Worm (Caenorhabditis elegans): ENCODE data around the gene C06A6.4.

C06A6.4 gene

DNA sequence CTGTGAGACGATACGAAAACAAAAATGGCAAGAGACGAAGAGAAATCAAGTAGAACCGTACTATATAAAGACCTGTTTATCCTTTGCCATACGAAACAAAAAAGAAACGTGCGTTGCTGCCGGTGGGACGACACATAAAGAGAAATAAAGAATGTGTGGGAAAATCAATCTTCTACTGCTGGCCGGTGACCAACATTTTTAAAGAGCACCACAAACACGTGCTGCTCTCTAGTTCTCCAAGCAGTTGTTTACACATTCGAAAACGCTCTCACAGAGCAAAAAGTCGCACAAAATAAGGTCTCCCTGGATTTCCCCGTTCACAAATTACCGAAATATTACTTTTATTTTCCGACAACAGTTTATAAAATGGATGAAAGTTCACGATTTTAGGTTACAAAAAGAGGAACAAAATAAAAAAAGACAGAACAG lies 39.6 kb downstream of the C06A6.4 start, which contains the start of gene imp-3 (continued):
- TF ChIP-seq K12H6.12 (tag; optimal IDR thresholded peaks at IDR 0.05) (peak; percentile 51), athp-1 (tag; optimal IDR thresholded peaks at IDR 0.05) (peak; percentile 88), ztf-18 (tag; optimal IDR thresholded peaks at IDR 0.05) (peak; percentile 18), F33H1.4 (GFP tag; IDR thresholded peaks at IDR 0.05) (0 out of 2 replicates have a peak, but pooled peaks have one; percentile 38), B0336.3 (GFP tag; IDR thresholded peaks at IDR 0.05) (peak; percentile 80), cebp-1 (GFP tag; IDR thresholded peaks at IDR 0.05) (no peak), cebp-1 (tag; optimal IDR thresholded peaks at IDR 0.05) (peak; percentile 76), F22D6.2 (tag; optimal IDR thresholded peaks at IDR 0.05) (no peak), C06A6.2 (GFP tag; conservative IDR thresholded peaks at IDR 0.05) (no peak), C17E4.6 (GFP tag; IDR thresholded peaks at IDR 0.05) (peak; percentile 54; the same call in 1 of the 2 replicates), zim-3 (tag; optimal IDR thresholded peaks at IDR 0.05) (peak; percentile 66), egrh-3 (GFP tag; IDR thresholded peaks at IDR 0.05) (no peak), madf-8 (GFP tag; conservative IDR thresholded peaks at IDR 0.05) (0 out of 2 replicates have a peak, but pooled peaks have one; percentile 10), nfya-2 (GFP tag; IDR thresholded peaks at IDR 0.05) (no peak), bed-2 (GFP tag; IDR thresholded peaks at IDR 0.05) (no peak), attf-3 (GFP tag; conservative IDR thresholded peaks at IDR 0.05) (0 out of 2 replicates have a peak, but pooled peaks have one; percentile 27), die-1 (tag; optimal IDR thresholded peaks at IDR 0.05) (no peak), mes-4 (tag; optimal IDR thresholded peaks at IDR 0.05) (no peak), pbrm-1 (GFP tag; IDR thresholded peaks at IDR 0.05) (peak; percentile 62), tbp1 (GFP tag; optimal IDR thresholded peaks at IDR 0.05) (peak; percentile 60), lin-40 (tag; optimal IDR thresholded peaks at IDR 0.05) (peak; percentile 60), ceh-79 (tag; optimal IDR thresholded peaks at IDR 0.05) (peak; percentile 49), aptf-2 (GFP tag; conservative IDR thresholded peaks at IDR 0.05) (no peak), atf-7 (tag; optimal IDR thresholded peaks at IDR 0.05) (peak; percentile 79), repo-1 (tag; optimal IDR thresholded peaks at IDR 0.05) (peak; percentile 56), F23B12.7 (tag; optimal IDR thresholded peaks at IDR 0.05; ENCODE audit: insufficient read depth) (no peak), zfh-2 (GFP tag; conservative IDR thresholded peaks at IDR 0.05) (no peak), lsy-27 (tag; optimal IDR thresholded peaks at IDR 0.05; ENCODE audit: borderline replicate concordance, insufficient read depth) (no peak), snpc-3.4 (tag; optimal IDR thresholded peaks at IDR 0.05) (peak; percentile 22), B0261.1 (tag; optimal IDR thresholded peaks at IDR 0.05) (no peak), akir-1 (GFP tag; optimal IDR thresholded peaks at IDR 0.05) (no peak), attf-5 (GFP tag; optimal IDR thresholded peaks at IDR 0.05) (peak; percentile 74), D2030.7 (GFP tag; IDR thresholded peaks at IDR 0.05) (no peak), dox-1 (GFP tag; IDR thresholded peaks at IDR 0.05) (peak; percentile 68; the same call in 1 of the 2 replicates), F57A8.1 (GFP tag; optimal IDR thresholded peaks at IDR 0.05) (no peak), ceh-27 (GFP tag; optimal IDR thresholded peaks at IDR 0.05) (peak; percentile 7), efl-1 (GFP tag; optimal IDR thresholded peaks at IDR 0.05) (no peak), aptf-3 (GFP tag; IDR thresholded peaks at IDR 0.05) (peak; percentile 35; the same call in 1 of the 2 replicates), rec-8 (tag; optimal IDR thresholded peaks at IDR 0.05) (no peak), Y53G8AR.9 (GFP tag; conservative IDR thresholded peaks at IDR 0.05) (peak; percentile 95), ceh-40 (GFP tag; IDR thresholded peaks at IDR 0.05) (peak; percentile 76), snpc-1.3 (tag; optimal IDR thresholded peaks at IDR 0.05; ENCODE audit: insufficient read depth) (peak; percentile 11), F57C9.4 (tag; optimal IDR thresholded peaks at IDR 0.05) (peak; percentile 53), chd-7 (tag; optimal IDR thresholded peaks at IDR 0.05) (peak; percentile 75), ccch-3 (GFP tag; optimal IDR thresholded peaks at IDR 0.05) (no peak), ztf-3 (GFP tag; optimal IDR thresholded peaks at IDR 0.05) (no peak), Y67H2A.10 (GFP tag; conservative IDR thresholded peaks at IDR 0.05) (peak; percentile 33), ztf-28 (GFP tag; IDR thresholded peaks at IDR 0.05) (0 out of 2 replicates have a peak, but pooled peaks have one; percentile 35)
